Worm (Caenorhabditis elegans): Measurements from ENCODE around the gene R193.1.

Gene R193.1

ce11 chrX:1179984-1180383 lies 25.2 kb downstream of the R193.1 start, which contains the start of gene hot-8:
hot-8 (plus strand) TSS chrX:1180284.
- no peak for TF ChIP-seq ceh-36 (tag; optimal IDR thresholded peaks at IDR 0.05)
- no peak for TF ChIP-seq pes-1 (GFP tag; IDR thresholded peaks at IDR 0.05)
- TF ChIP-seq flt-1 (GFP tag; IDR thresholded peaks at IDR 0.05): no peak
- no peak for TF ChIP-seq hnd-1 (tag; optimal IDR thresholded peaks at IDR 0.05)
- TF ChIP-seq B0310.2 (tag; optimal IDR thresholded peaks at IDR 0.05): no peak
- no peak for TF ChIP-seq tbx-37 (GFP tag; conservative IDR thresholded peaks at IDR 0.05)
- TF ChIP-seq F13C5.2 (tag; optimal IDR thresholded peaks at IDR 0.05): no peak
- no peak for TF ChIP-seq tbx-11 (GFP tag; IDR thresholded peaks at IDR 0.05)
- no peak for TF ChIP-seq hmbx-1 (tag; optimal IDR thresholded peaks at IDR 0.05)
- TF ChIP-seq ets-7 (tag; optimal IDR thresholded peaks at IDR 0.05): no peak

DNA sequence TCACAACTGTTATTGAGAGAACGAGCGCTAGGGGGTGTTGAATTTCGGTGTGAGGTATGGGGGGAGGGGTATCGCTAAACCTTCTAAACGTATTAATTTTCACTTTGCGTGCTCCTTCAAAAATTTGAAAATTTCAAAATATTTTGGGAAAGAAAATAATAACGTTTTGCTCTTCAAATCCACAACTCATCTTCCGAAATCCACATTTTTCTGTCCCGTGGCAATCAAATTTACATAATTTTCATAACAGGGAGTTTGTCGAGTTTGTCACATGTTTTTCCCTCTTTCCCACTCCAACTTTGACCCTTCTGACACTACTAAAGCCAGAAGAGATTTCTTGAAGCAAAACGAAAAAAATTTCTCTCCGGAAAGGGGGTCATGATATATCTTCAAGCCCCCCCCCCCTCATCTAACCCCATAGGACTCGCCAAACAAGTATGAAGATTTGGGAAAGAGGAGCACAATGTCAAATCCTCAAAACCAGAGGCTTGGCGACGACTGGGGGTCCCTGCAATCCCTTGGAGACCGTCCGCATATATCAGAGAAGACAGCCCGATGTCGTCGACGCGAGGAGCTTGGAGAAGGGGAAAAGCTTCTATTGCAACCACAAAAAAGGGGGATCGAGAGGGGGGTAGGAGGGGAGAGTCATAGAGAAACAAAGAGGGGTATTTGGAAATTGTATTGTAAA lies 26.7 kb downstream of the R193.1 start:
- TF ChIP-seq sea-1 (GFP tag; conservative IDR thresholded peaks at IDR 0.05) (no peak), ets-7 (tag; optimal IDR thresholded peaks at IDR 0.05) (no peak), aly-1 (tag; optimal IDR thresholded peaks at IDR 0.05) (no peak), tbx-11 (GFP tag; IDR thresholded peaks at IDR 0.05) (no peak), F13C5.2 (tag; optimal IDR thresholded peaks at IDR 0.05) (no peak), ceh-13 (GFP tag; optimal IDR thresholded peaks at IDR 0.05) (no peak), ceh-36 (tag; optimal IDR thresholded peaks at IDR 0.05) (no peak)

DNA sequence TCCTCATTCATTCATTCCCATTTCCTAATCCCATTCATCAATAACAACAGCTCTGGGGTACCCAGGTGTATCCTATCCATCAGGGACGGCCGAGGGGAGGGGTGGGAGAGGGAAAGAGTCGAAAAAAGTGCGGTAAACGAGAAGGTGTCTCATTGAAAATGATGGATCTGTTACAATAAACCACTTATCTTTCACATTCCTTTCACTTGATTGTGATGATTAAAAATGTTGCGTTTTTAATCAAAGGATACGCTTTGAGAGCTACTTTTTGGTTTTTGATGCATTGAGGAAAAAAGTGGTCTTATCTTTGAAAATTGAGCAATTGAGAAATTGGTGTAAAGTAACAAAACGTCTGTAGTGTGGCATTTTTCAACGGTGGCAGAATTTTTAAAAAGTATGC lies 28.5 kb downstream of the R193.1 start:
- TF ChIP-seq hmbx-1 (tag; optimal IDR thresholded peaks at IDR 0.05): no peak
- no peak for TF ChIP-seq aly-1 (tag; optimal IDR thresholded peaks at IDR 0.05)
- no peak for TF ChIP-seq tbx-11 (GFP tag; IDR thresholded peaks at IDR 0.05)
- TF ChIP-seq F13C5.2 (tag; optimal IDR thresholded peaks at IDR 0.05): no peak
- TF ChIP-seq hnd-1 (tag; optimal IDR thresholded peaks at IDR 0.05): no peak
- TF ChIP-seq flt-1 (GFP tag; IDR thresholded peaks at IDR 0.05): no peak
- TF ChIP-seq sea-1 (GFP tag; conservative IDR thresholded peaks at IDR 0.05): no peak
- TF ChIP-seq scrt-1 (GFP tag; IDR thresholded peaks at IDR 0.05): no peak
- no peak for TF ChIP-seq ceh-13 (GFP tag; optimal IDR thresholded peaks at IDR 0.05)
- TF ChIP-seq pes-1 (GFP tag; IDR thresholded peaks at IDR 0.05): no peak
- TF ChIP-seq tra-4 (tag; optimal IDR thresholded peaks at IDR 0.05): no peak
- TF ChIP-seq ceh-36 (tag; optimal IDR thresholded peaks at IDR 0.05): no peak
- TF ChIP-seq ama-1 (optimal IDR thresholded peaks at IDR 0.05): no peak
- TF ChIP-seq ets-7 (tag; optimal IDR thresholded peaks at IDR 0.05): no peak
- no peak for TF ChIP-seq hmg-4 (GFP tag; optimal IDR thresholded peaks at IDR 0.05)
- TF ChIP-seq tbx-37 (GFP tag; conservative IDR thresholded peaks at IDR 0.05): no peak
- TF ChIP-seq B0310.2 (tag; optimal IDR thresholded peaks at IDR 0.05): no peak

DNA sequence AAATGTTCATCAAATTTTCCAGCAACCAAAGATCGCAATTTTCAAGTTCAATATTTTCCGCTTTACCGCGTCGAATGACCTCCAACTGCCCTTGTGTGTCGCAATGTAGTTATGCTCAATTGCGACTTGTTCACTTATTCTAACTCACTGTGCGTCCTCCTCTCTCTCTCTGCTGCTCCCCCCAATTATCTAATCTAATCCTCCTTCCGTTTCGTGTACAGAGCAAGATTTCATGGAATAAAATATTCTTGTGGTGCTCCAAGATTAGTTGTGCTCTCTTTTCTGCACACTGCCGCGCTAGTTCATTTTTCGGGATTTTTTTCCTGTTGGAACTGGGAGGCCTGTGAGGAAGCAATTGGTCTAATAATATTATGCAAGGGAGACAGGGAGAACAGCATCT lies 29.2 kb downstream of the R193.1 start:
- TF ChIP-seq tbx-11 (GFP tag; IDR thresholded peaks at IDR 0.05) (no peak), hmg-4 (GFP tag; optimal IDR thresholded peaks at IDR 0.05) (no peak), ama-1 (optimal IDR thresholded peaks at IDR 0.05) (no peak), sea-1 (GFP tag; conservative IDR thresholded peaks at IDR 0.05) (no peak), B0310.2 (tag; optimal IDR thresholded peaks at IDR 0.05) (no peak), ets-7 (tag; optimal IDR thresholded peaks at IDR 0.05) (no peak), pes-1 (GFP tag; IDR thresholded peaks at IDR 0.05) (no peak), ceh-36 (tag; optimal IDR thresholded peaks at IDR 0.05) (no peak), aly-1 (tag; optimal IDR thresholded peaks at IDR 0.05) (no peak), flt-1 (GFP tag; IDR thresholded peaks at IDR 0.05) (no peak), scrt-1 (GFP tag; IDR thresholded peaks at IDR 0.05) (no peak)

DNA sequence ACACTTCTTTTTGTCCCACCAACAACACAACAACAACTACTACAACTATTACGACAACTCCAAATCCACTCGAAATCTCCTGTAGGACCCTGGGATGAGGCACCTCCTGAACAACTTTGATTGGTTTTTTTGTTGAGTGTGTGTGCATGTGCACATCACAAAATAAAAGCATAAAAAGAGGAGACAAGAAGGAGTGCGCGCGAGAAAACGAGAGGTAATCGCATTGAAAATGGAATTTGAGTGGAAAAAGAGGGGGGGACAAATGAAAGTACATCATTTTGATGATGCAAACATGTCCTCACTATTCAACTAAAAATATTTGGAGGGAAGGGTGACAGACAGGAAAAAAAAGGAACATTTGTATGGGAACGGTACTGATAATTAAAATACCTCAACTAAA lies 30.7 kb downstream of the R193.1 start:
- TF ChIP-seq ceh-36 (tag; optimal IDR thresholded peaks at IDR 0.05): no peak
- TF ChIP-seq ets-7 (tag; optimal IDR thresholded peaks at IDR 0.05): no peak
- no peak for TF ChIP-seq hmbx-1 (tag; optimal IDR thresholded peaks at IDR 0.05)
- TF ChIP-seq sea-1 (GFP tag; conservative IDR thresholded peaks at IDR 0.05): no peak
- TF ChIP-seq ama-1 (optimal IDR thresholded peaks at IDR 0.05): no peak
- TF ChIP-seq ceh-13 (GFP tag; optimal IDR thresholded peaks at IDR 0.05): no peak

- TF ChIP-seq tbx-37 (GFP tag; conservative IDR thresholded peaks at IDR 0.05) (no peak), tra-4 (tag; optimal IDR thresholded peaks at IDR 0.05) (no peak), F13C5.2 (tag; optimal IDR thresholded peaks at IDR 0.05) (no peak), scrt-1 (GFP tag; IDR thresholded peaks at IDR 0.05) (no peak), ceh-36 (tag; optimal IDR thresholded peaks at IDR 0.05) (no peak), flt-1 (GFP tag; IDR thresholded peaks at IDR 0.05) (no peak), ets-7 (tag; optimal IDR thresholded peaks at IDR 0.05) (no peak), B0310.2 (tag; optimal IDR thresholded peaks at IDR 0.05) (no peak), pes-1 (GFP tag; IDR thresholded peaks at IDR 0.05) (no peak)
These were observed 36.8 kb downstream of the R193.1 start, which contains the start of gene T13G4.4 for ce11 chrX:1191582-1191981. T13G4.4 (minus strand) TSS chrX:1191678.

DNA sequence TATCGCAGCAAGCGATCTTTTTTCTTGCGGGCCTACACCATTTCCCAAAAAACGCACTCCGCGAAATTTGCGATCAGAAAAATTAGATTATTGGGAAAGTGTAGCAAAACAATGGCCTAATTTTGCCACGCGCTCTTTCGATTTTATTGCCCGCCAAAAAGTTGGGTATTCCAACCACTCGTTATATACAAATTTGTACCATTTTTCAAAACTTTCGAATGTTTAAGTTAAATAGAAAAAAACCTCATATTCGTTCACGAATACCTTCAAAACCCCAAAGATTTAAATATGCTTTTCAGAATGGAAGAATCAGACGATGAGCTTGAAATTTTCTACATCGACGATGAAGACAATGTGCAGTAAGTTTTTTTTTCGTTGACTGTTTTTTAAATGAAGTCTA lies 38.1 kb downstream of the R193.1 start, which contains the start of gene T13G4.1:
TSS of gene T13G4.1 (plus strand) at position 301 of the 400 bp plus-strand sequence.
- TF ChIP-seq aly-1 (tag; optimal IDR thresholded peaks at IDR 0.05): no peak
- no peak for TF ChIP-seq hmbx-1 (tag; optimal IDR thresholded peaks at IDR 0.05)
- no peak for TF ChIP-seq B0310.2 (tag; optimal IDR thresholded peaks at IDR 0.05)
- TF ChIP-seq flt-1 (GFP tag; IDR thresholded peaks at IDR 0.05): no peak
- no peak for TF ChIP-seq tra-4 (tag; optimal IDR thresholded peaks at IDR 0.05)
- no peak for TF ChIP-seq pes-1 (GFP tag; IDR thresholded peaks at IDR 0.05)
- TF ChIP-seq hmg-4 (GFP tag; optimal IDR thresholded peaks at IDR 0.05): no peak
- TF ChIP-seq ets-7 (tag; optimal IDR thresholded peaks at IDR 0.05): no peak
- no peak for TF ChIP-seq tbx-37 (GFP tag; conservative IDR thresholded peaks at IDR 0.05)

- TF ChIP-seq sea-1 (GFP tag; conservative IDR thresholded peaks at IDR 0.05): no peak
- no peak for TF ChIP-seq hmg-4 (GFP tag; optimal IDR thresholded peaks at IDR 0.05)
- no peak for TF ChIP-seq hmbx-1 (tag; optimal IDR thresholded peaks at IDR 0.05)
- no peak for TF ChIP-seq B0310.2 (tag; optimal IDR thresholded peaks at IDR 0.05)
- TF ChIP-seq aly-1 (tag; optimal IDR thresholded peaks at IDR 0.05): no peak
- TF ChIP-seq ceh-36 (tag; optimal IDR thresholded peaks at IDR 0.05): no peak
- no peak for TF ChIP-seq tbx-37 (GFP tag; conservative IDR thresholded peaks at IDR 0.05)
- TF ChIP-seq F13C5.2 (tag; optimal IDR thresholded peaks at IDR 0.05): no peak
- TF ChIP-seq flt-1 (GFP tag; IDR thresholded peaks at IDR 0.05): no peak
- no peak for TF ChIP-seq tra-4 (tag; optimal IDR thresholded peaks at IDR 0.05)
- no peak for TF ChIP-seq hnd-1 (tag; optimal IDR thresholded peaks at IDR 0.05)
These were observed 47.9 kb downstream of the R193.1 start for ce11 chrX:1202638-1203037.

Measured in whole organism, early embryonic.